Fruit fly (Drosophila melanogaster): ENCODE measurements around the gene Ntl.

Gene Ntl

dm6 chr2L:7675028-7675749, 35.5 kb upstream of the Ntl start, which contains the start of gene Slob (continued):
- TF ChIP-seq usp (GFP tag; optimal IDR thresholded peaks at IDR 0.05) (no peak), cwo (GFP tag; optimal IDR thresholded peaks at IDR 0.05) (no peak), GATAe (GFP tag; conservative IDR thresholded peaks at IDR 0.05) (no peak), Blimp-1 (GFP tag; optimal IDR thresholded peaks at IDR 0.05) (no peak), CG3407 (GFP tag; optimal IDR thresholded peaks at IDR 0.05) (no peak), zen (tag; optimal IDR thresholded peaks at IDR 0.05) (no peak), CTCF (GFP tag; optimal IDR thresholded peaks at IDR 0.05) (no peak), psq (GFP tag; optimal IDR thresholded peaks at IDR 0.05) (no peak), CG31224 (GFP tag; IDR thresholded peaks at IDR 0.05) (no peak), B-H2 (GFP tag; optimal IDR thresholded peaks at IDR 0.05) (no peak), Bdp1 (GFP tag; optimal IDR thresholded peaks at IDR 0.05) (no peak), CG15514 (GFP tag; optimal IDR thresholded peaks at IDR 0.05) (peak; percentile 3), Spps (tag; optimal IDR thresholded peaks at IDR 0.05) (no peak), run (tag; optimal IDR thresholded peaks at IDR 0.05) (no peak), CG13775 (GFP tag; optimal IDR thresholded peaks at IDR 0.05) (no peak), CG7786 (GFP tag; optimal IDR thresholded peaks at IDR 0.05) (no peak), kay (GFP tag; optimal IDR thresholded peaks at IDR 0.05) (no peak), CG12744 (GFP tag; optimal IDR thresholded peaks at IDR 0.05) (no peak), Sox102F (GFP tag; optimal IDR thresholded peaks at IDR 0.05) (peak; percentile 8), scrt (GFP tag; optimal IDR thresholded peaks at IDR 0.05) (no peak), CG5953 (GFP tag; IDR thresholded peaks at IDR 0.05) (no peak), tna (GFP tag; IDR thresholded peaks at IDR 0.05; ENCODE audit: partially characterized antibody) (no peak), phol (tag; optimal IDR thresholded peaks at IDR 0.05) (peak; percentile 15), CG2678 (tag; optimal IDR thresholded peaks at IDR 0.05) (peak; percentile 54), CG16863 (GFP tag; optimal IDR thresholded peaks at IDR 0.05) (no peak), CG18599 (GFP tag; optimal IDR thresholded peaks at IDR 0.05) (peak; percentile 72), CG7839 (tag; optimal IDR thresholded peaks at IDR 0.05) (peak; percentile 28), CG34224 (GFP tag; IDR thresholded peaks at IDR 0.05; ENCODE audit: partially characterized antibody) (no peak), CG11504 (tag; optimal IDR thresholded peaks at IDR 0.05) (peak; percentile 47), CG2199 (GFP tag; IDR thresholded peaks at IDR 0.05) (no peak), CG15269 (tag; optimal IDR thresholded peaks at IDR 0.05) (no peak), CG7357 (GFP tag; IDR thresholded peaks at IDR 0.05) (no peak), ttk (GFP tag; IDR thresholded peaks at IDR 0.05) (no peak), sob (GFP tag; IDR thresholded peaks at IDR 0.05) (no peak), toy (GFP tag; IDR thresholded peaks at IDR 0.05) (no peak), Meics (GFP tag; optimal IDR thresholded peaks at IDR 0.05) (peak; percentile 45), stc (GFP tag; IDR thresholded peaks at IDR 0.05) (no peak), CG3281 (GFP tag; optimal IDR thresholded peaks at IDR 0.05) (peak; percentile 39), crp (GFP tag; optimal IDR thresholded peaks at IDR 0.05) (peak in 1 of 2 experiments; percentile 51), E2f2 (GFP tag; IDR thresholded peaks at IDR 0.05) (no peak), Atf6 (GFP tag; IDR thresholded peaks at IDR 0.05) (peak; percentile 19; the same call in 1 of the 2 replicates), CG16779 (GFP tag; IDR thresholded peaks at IDR 0.05) (no peak), ftz-f1 (GFP tag; optimal IDR thresholded peaks at IDR 0.05) (no peak), Ssrp (tag; optimal IDR thresholded peaks at IDR 0.05) (no peak), Sox100B (GFP tag; optimal IDR thresholded peaks at IDR 0.05) (peak; percentile 2), CG9727 (GFP tag; optimal IDR thresholded peaks at IDR 0.05) (peak; percentile 16), CG18619 (GFP tag; optimal IDR thresholded peaks at IDR 0.05) (no peak), Atf3 (GFP tag; optimal IDR thresholded peaks at IDR 0.05) (no peak)
